Fruit fly (Drosophila melanogaster) whole organism, pupa: ENCODE measurements around the gene CG3505.
A peak's percentile ranks its signal among the peaks of the same experiment; 100 is the strongest.

Source experiments
- CG10348 ChIP-seq: fragments of 200-800 bp; sonication (Bioruptor generic); IDR thresholded peaks from 2 replicates; pipeline ENCODE4 v1.3.6; 2022; ENCODE audit warnings: missing biosample characterization, missing genetic modification characterization
- CG12605 ChIP-seq: fragments of 200-800 bp; sonication (Bioruptor generic); IDR thresholded peaks from 2 replicates; pipeline ENCODE4 v1.3.6; 2022; ENCODE audit warnings: missing biosample characterization, missing genetic modification characterization
- CG13204 ChIP-seq: fragments of 200-800 bp; sonication (Bioruptor generic); optimal IDR thresholded peaks from 2 replicates; lab custom pipeline; 2018; ENCODE audit warnings: missing biosample characterization, mild to moderate bottlenecking, missing genetic modification characterization, moderate library complexity
- CG14655 ChIP-seq: fragments of 200-800 bp; sonication (Bioruptor generic); optimal IDR thresholded peaks from 3 replicates; lab custom pipeline; 2017; ENCODE audit warnings: mild to moderate bottlenecking, missing biosample characterization, missing genetic modification reagents, missing genetic modification characterization
- CG15710 ChIP-seq: fragments of 200-800 bp; sonication (Bioruptor generic); optimal IDR thresholded peaks from 2 replicates; lab custom pipeline; 2018; ENCODE audit warnings: missing biosample characterization, mild to moderate bottlenecking, missing genetic modification characterization, moderate library complexity
- CG17806 ChIP-seq: fragments of 200-800 bp; sonication (Bioruptor generic); optimal IDR thresholded peaks from 2 replicates; lab custom pipeline; 2018; ENCODE audit warnings: missing biosample characterization, mild to moderate bottlenecking, missing genetic modification characterization, moderate library complexity
- CG32121 ChIP-seq: fragments of 200-800 bp; sonication (Bioruptor generic); IDR thresholded peaks from 2 replicates; pipeline ENCODE4 v1.3.6; 2022; ENCODE audit warnings: missing biosample characterization, missing genetic modification characterization
- CG34367 ChIP-seq: fragments of 200-800 bp; sonication (Bioruptor generic); optimal IDR thresholded peaks from 2 replicates; lab custom pipeline; 2018; ENCODE audit warnings: missing biosample characterization, mild to moderate bottlenecking, missing genetic modification characterization
- CG4496 ChIP-seq: fragments of 200-800 bp; sonication (Bioruptor generic); IDR thresholded peaks from 3 replicates; pipeline ENCODE4 v1.3.6; 2022; ENCODE audit warnings: missing biosample characterization, missing genetic modification characterization
- CG8159 ChIP-seq: fragments of 200-800 bp; sonication (Bioruptor generic); optimal IDR thresholded peaks from 3 replicates; lab custom pipeline; 2018; ENCODE audit warnings: missing biosample characterization, mild to moderate bottlenecking, missing genetic modification characterization, moderate library complexity
- CG8301 ChIP-seq: fragments of 200-800 bp; sonication (Bioruptor generic); optimal IDR thresholded peaks from 2 replicates; lab custom pipeline; 2018; ENCODE audit warnings: missing biosample characterization, mild to moderate bottlenecking, missing genetic modification characterization
- CG9948 ChIP-seq: fragments of 200-800 bp; sonication (Bioruptor generic); optimal IDR thresholded peaks from 2 replicates; lab custom pipeline; 2018; ENCODE audit warnings: missing biosample characterization, mild to moderate bottlenecking, missing genetic modification characterization, moderate library complexity
- D1 ChIP-seq: fragments of 200-800 bp; sonication (Bioruptor generic); optimal IDR thresholded peaks from 2 replicates; lab custom pipeline; 2018; ENCODE audit warnings: missing biosample characterization, mild to moderate bottlenecking, missing genetic modification characterization, moderate library complexity
- EcR ChIP-seq: fragments of 200-800 bp; sonication (Bioruptor generic); optimal IDR thresholded peaks from 3 replicates; lab custom pipeline; 2019; ENCODE audit warnings: missing biosample characterization, missing genetic modification characterization, mild to moderate bottlenecking, moderate library complexity, missing genetic modification reagents
- Ets98B ChIP-seq: fragments of 200-800 bp; sonication (Bioruptor generic); IDR thresholded peaks from 2 replicates; pipeline ENCODE4 v1.3.6; 2022; ENCODE audit warnings: missing biosample characterization, missing genetic modification characterization
- Pif1A ChIP-seq: fragments of 200-800 bp; sonication (Bioruptor generic); optimal IDR thresholded peaks from 3 replicates; lab custom pipeline; 2016; ENCODE audit warnings: missing biosample characterization, missing genetic modification characterization
- Pif1B ChIP-seq: fragments of 200-800 bp; sonication (Bioruptor generic); optimal IDR thresholded peaks from 3 replicates; lab custom pipeline; 2016; ENCODE audit warnings: missing biosample characterization, missing genetic modification characterization
- Snoo ChIP-seq: fragments of 200-800 bp; sonication (Bioruptor generic); optimal IDR thresholded peaks from 3 replicates; lab custom pipeline; 2017; ENCODE audit warnings: missing biosample characterization, mild to moderate bottlenecking, missing genetic modification characterization, inconsistent platforms
- fd96Ca ChIP-seq: fragments of 200-800 bp; sonication (Bioruptor generic); IDR thresholded peaks from 3 replicates; pipeline ENCODE4 v1.3.6; 2022; ENCODE audit warnings: missing biosample characterization, missing genetic modification characterization
- gl ChIP-seq: fragments of 200-800 bp; sonication (Bioruptor generic); optimal IDR thresholded peaks from 2 replicates; lab custom pipeline; 2018; ENCODE audit warnings: missing biosample characterization, mild to moderate bottlenecking, missing genetic modification characterization
- rn ChIP-seq: fragments of 200-800 bp; sonication (Bioruptor generic); IDR thresholded peaks from 2 replicates; pipeline ENCODE4 v1.3.6; 2022; ENCODE audit warnings: missing biosample characterization, missing genetic modification characterization

The CG3505 gene

dm6 chr3R:14624088-14624619 is 33.1 kb upstream of the CG3505 start:
- TF ChIP-seq Ets98B (GFP tag; lab: Robert Waterston, UW) (peak; percentile 66), Pif1B (GFP tag; lab: Kevin White, UChicago) (peak; percentile 89), Pif1A (GFP tag; lab: Kevin White, UChicago) (peak; percentile 84), gl (peak; percentile 65), CG10348 (GFP tag; lab: Robert Waterston, UW) (peak; percentile 43; the same call in 1 of the 2 replicates), fd96Ca (GFP tag; lab: Robert Waterston, UW) (peak; percentile 74; the same call in 2 of the 3 replicates), CG8301 (tag; lab: Kevin White, UChicago) (peak; percentile 84), CG9948 (tag; lab: Kevin White, UChicago) (peak; percentile 92), CG15710 (tag; lab: Kevin White, UChicago) (peak; percentile 88), CG34367 (tag; lab: Kevin White, UChicago) (peak; percentile 90), EcR (peak; percentile 52), CG17806 (tag; lab: Kevin White, UChicago) (peak; percentile 85), CG8159 (tag; lab: Kevin White, UChicago) (peak; percentile 88), CG32121 (GFP tag; lab: Robert Waterston, UW) (peak; percentile 81), D1 (tag; lab: Kevin White, UChicago) (peak; percentile 92), rn (GFP tag; lab: Robert Waterston, UW) (peak; percentile 34; the same call in 1 of the 2 replicates), CG14655 (GFP tag; lab: Kevin White, UChicago) (peak; percentile 90), CG13204 (GFP tag; lab: Kevin White, UChicago) (peak; percentile 69), CG4496 (GFP tag; lab: Robert Waterston, UW) (peak; percentile 83; the same call in 2 of the 3 replicates), CG12605 (GFP tag; lab: Robert Waterston, UW) (0 out of 2 replicates have a peak, but pooled peaks have one; percentile 15), Snoo (tag; lab: Kevin White, UChicago) (peak; percentile 74)

dm6 chr3R:14624671-14625070 is 32.6 kb upstream of the CG3505 start:
- TF ChIP-seq gl = no peak
- TF ChIP-seq CG32121 (GFP tag; lab: Robert Waterston, UW) = peak; percentile 40; the same call in 1 of the 2 replicates
- TF ChIP-seq CG8301 (tag; lab: Kevin White, UChicago) = peak; percentile 22
- peak; percentile 26 for TF ChIP-seq CG14655 (GFP tag; lab: Kevin White, UChicago)
- TF ChIP-seq CG17806 (tag; lab: Kevin White, UChicago) = no peak
- no peak for TF ChIP-seq Pif1B (GFP tag; lab: Kevin White, UChicago)
- TF ChIP-seq rn (GFP tag; lab: Robert Waterston, UW) = no peak
- TF ChIP-seq D1 (tag; lab: Kevin White, UChicago) = no peak

dm6 chr3R:14625215-14626156 is 31.8 kb upstream of the CG3505 start, which contains the start of the genes put and His4r:
Gene put (minus strand): TSS chr3R:14625703.
Gene His4r (plus strand): TSS chr3R:14625755.
- TF ChIP-seq EcR (peak; percentile 11), CG32121 (GFP tag; lab: Robert Waterston, UW) (no peak), CG4496 (GFP tag; lab: Robert Waterston, UW) (0 out of 3 replicates have a peak, but pooled peaks have one; percentile 38), Snoo (tag; lab: Kevin White, UChicago) (peak; percentile 26), CG17806 (tag; lab: Kevin White, UChicago) (no peak), CG8301 (tag; lab: Kevin White, UChicago) (no peak), CG12605 (GFP tag; lab: Robert Waterston, UW) (peak; percentile 8; the same call in 1 of the 2 replicates), CG10348 (GFP tag; lab: Robert Waterston, UW) (no peak), CG14655 (GFP tag; lab: Kevin White, UChicago) (peak; percentile 15), Ets98B (GFP tag; lab: Robert Waterston, UW) (peak; percentile 9; the same call in 1 of the 2 replicates), gl (no peak)

- TF ChIP-seq Pif1B (GFP tag; lab: Kevin White, UChicago) = no peak
- no peak for TF ChIP-seq EcR
- TF ChIP-seq fd96Ca (GFP tag; lab: Robert Waterston, UW) = no peak
- no peak for TF ChIP-seq D1 (tag; lab: Kevin White, UChicago)
- no peak for TF ChIP-seq CG15710 (tag; lab: Kevin White, UChicago)
- TF ChIP-seq CG8301 (tag; lab: Kevin White, UChicago) = no peak
- no peak for TF ChIP-seq CG9948 (tag; lab: Kevin White, UChicago)
- no peak for TF ChIP-seq CG17806 (tag; lab: Kevin White, UChicago)
- no peak for TF ChIP-seq CG32121 (GFP tag; lab: Robert Waterston, UW)
- no peak for TF ChIP-seq CG12605 (GFP tag; lab: Robert Waterston, UW)
- TF ChIP-seq Pif1A (GFP tag; lab: Kevin White, UChicago) = no peak
- no peak for TF ChIP-seq CG34367 (tag; lab: Kevin White, UChicago)
- TF ChIP-seq CG13204 (GFP tag; lab: Kevin White, UChicago) = no peak
- no peak for TF ChIP-seq CG14655 (GFP tag; lab: Kevin White, UChicago)
- no peak for TF ChIP-seq Ets98B (GFP tag; lab: Robert Waterston, UW)
- TF ChIP-seq rn (GFP tag; lab: Robert Waterston, UW) = no peak
- TF ChIP-seq Snoo (tag; lab: Kevin White, UChicago) = no peak
Measured at dm6 chr3R:14626781-14627180, 30.5 kb upstream of the CG3505 start.
